Fruit fly (Drosophila melanogaster) whole organism, pupa: ENCODE results near the gene CG18557.

Experiments
- CG10348 ChIP-seq: fragments of 200-800 bp; sonication (Bioruptor generic); IDR thresholded peaks from 2 replicates; pipeline ENCODE4 v1.3.6; 2022; ENCODE audit warnings: missing biosample characterization, missing genetic modification characterization
- CG12605 ChIP-seq: fragments of 200-800 bp; sonication (Bioruptor generic); IDR thresholded peaks from 2 replicates; pipeline ENCODE4 v1.3.6; 2022; ENCODE audit warnings: missing biosample characterization, missing genetic modification characterization
- CG13204 ChIP-seq: fragments of 200-800 bp; sonication (Bioruptor generic); optimal IDR thresholded peaks from 2 replicates; lab custom pipeline; 2018; ENCODE audit warnings: missing biosample characterization, mild to moderate bottlenecking, missing genetic modification characterization, moderate library complexity
- CG14655 ChIP-seq: fragments of 200-800 bp; sonication (Bioruptor generic); optimal IDR thresholded peaks from 3 replicates; lab custom pipeline; 2017; ENCODE audit warnings: mild to moderate bottlenecking, missing biosample characterization, missing genetic modification reagents, missing genetic modification characterization
- CG15710 ChIP-seq: fragments of 200-800 bp; sonication (Bioruptor generic); optimal IDR thresholded peaks from 2 replicates; lab custom pipeline; 2018; ENCODE audit warnings: missing biosample characterization, mild to moderate bottlenecking, missing genetic modification characterization, moderate library complexity
- CG17806 ChIP-seq: fragments of 200-800 bp; sonication (Bioruptor generic); optimal IDR thresholded peaks from 2 replicates; lab custom pipeline; 2018; ENCODE audit warnings: missing biosample characterization, mild to moderate bottlenecking, missing genetic modification characterization, moderate library complexity
- CG32121 ChIP-seq: fragments of 200-800 bp; sonication (Bioruptor generic); IDR thresholded peaks from 2 replicates; pipeline ENCODE4 v1.3.6; 2022; ENCODE audit warnings: missing biosample characterization, missing genetic modification characterization
- CG34367 ChIP-seq: fragments of 200-800 bp; sonication (Bioruptor generic); optimal IDR thresholded peaks from 2 replicates; lab custom pipeline; 2018; ENCODE audit warnings: missing biosample characterization, mild to moderate bottlenecking, missing genetic modification characterization
- CG4496 ChIP-seq: fragments of 200-800 bp; sonication (Bioruptor generic); IDR thresholded peaks from 3 replicates; pipeline ENCODE4 v1.3.6; 2022; ENCODE audit warnings: missing biosample characterization, missing genetic modification characterization
- CG8159 ChIP-seq: fragments of 200-800 bp; sonication (Bioruptor generic); optimal IDR thresholded peaks from 3 replicates; lab custom pipeline; 2018; ENCODE audit warnings: missing biosample characterization, mild to moderate bottlenecking, missing genetic modification characterization, moderate library complexity
- CG8301 ChIP-seq: fragments of 200-800 bp; sonication (Bioruptor generic); optimal IDR thresholded peaks from 2 replicates; lab custom pipeline; 2018; ENCODE audit warnings: missing biosample characterization, mild to moderate bottlenecking, missing genetic modification characterization
- CG9948 ChIP-seq: fragments of 200-800 bp; sonication (Bioruptor generic); optimal IDR thresholded peaks from 2 replicates; lab custom pipeline; 2018; ENCODE audit warnings: missing biosample characterization, mild to moderate bottlenecking, missing genetic modification characterization, moderate library complexity
- D1 ChIP-seq: fragments of 200-800 bp; sonication (Bioruptor generic); optimal IDR thresholded peaks from 2 replicates; lab custom pipeline; 2018; ENCODE audit warnings: missing biosample characterization, mild to moderate bottlenecking, missing genetic modification characterization, moderate library complexity
- EcR ChIP-seq: fragments of 200-800 bp; sonication (Bioruptor generic); optimal IDR thresholded peaks from 3 replicates; lab custom pipeline; 2019; ENCODE audit warnings: missing biosample characterization, missing genetic modification characterization, mild to moderate bottlenecking, moderate library complexity, missing genetic modification reagents
- Ets98B ChIP-seq: fragments of 200-800 bp; sonication (Bioruptor generic); IDR thresholded peaks from 2 replicates; pipeline ENCODE4 v1.3.6; 2022; ENCODE audit warnings: missing biosample characterization, missing genetic modification characterization
- Pif1A ChIP-seq: fragments of 200-800 bp; sonication (Bioruptor generic); optimal IDR thresholded peaks from 3 replicates; lab custom pipeline; 2016; ENCODE audit warnings: missing biosample characterization, missing genetic modification characterization
- Pif1B ChIP-seq: fragments of 200-800 bp; sonication (Bioruptor generic); optimal IDR thresholded peaks from 3 replicates; lab custom pipeline; 2016; ENCODE audit warnings: missing biosample characterization, missing genetic modification characterization
- Snoo ChIP-seq: fragments of 200-800 bp; sonication (Bioruptor generic); optimal IDR thresholded peaks from 3 replicates; lab custom pipeline; 2017; ENCODE audit warnings: missing biosample characterization, mild to moderate bottlenecking, missing genetic modification characterization, inconsistent platforms
- fd96Ca ChIP-seq: fragments of 200-800 bp; sonication (Bioruptor generic); IDR thresholded peaks from 3 replicates; pipeline ENCODE4 v1.3.6; 2022; ENCODE audit warnings: missing biosample characterization, missing genetic modification characterization
- gl ChIP-seq: fragments of 200-800 bp; sonication (Bioruptor generic); optimal IDR thresholded peaks from 2 replicates; lab custom pipeline; 2018; ENCODE audit warnings: missing biosample characterization, mild to moderate bottlenecking, missing genetic modification characterization
- rn ChIP-seq: fragments of 200-800 bp; sonication (Bioruptor generic); IDR thresholded peaks from 2 replicates; pipeline ENCODE4 v1.3.6; 2022; ENCODE audit warnings: missing biosample characterization, missing genetic modification characterization

CG18557 gene

DNA sequence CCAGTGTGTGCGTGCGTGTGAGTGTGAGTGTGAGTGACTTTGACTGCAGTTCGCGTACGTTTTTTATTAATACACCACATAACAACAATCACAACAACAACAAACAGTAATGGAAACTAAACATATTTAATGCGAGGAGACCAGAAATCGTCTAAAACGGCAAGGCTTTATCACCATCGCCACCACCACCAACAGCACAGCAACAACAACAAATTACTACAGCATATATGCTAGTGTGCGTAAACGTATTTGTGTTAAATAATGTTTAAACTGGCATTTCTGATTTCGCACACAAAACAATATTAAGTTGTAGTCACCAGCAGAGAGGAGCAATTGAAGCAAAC is 40.7 kb upstream of the CG18557 start:
- TF ChIP-seq gl (tag; lab: Kevin White, UChicago) = no peak
- TF ChIP-seq CG12605 (GFP tag; lab: Robert Waterston, UW) = no peak
- TF ChIP-seq Snoo = no peak
- no peak for TF ChIP-seq CG13204 (GFP tag; lab: Kevin White, UChicago)
- TF ChIP-seq fd96Ca = no peak
- TF ChIP-seq Pif1B (GFP tag; lab: Kevin White, UChicago) = no peak
- no peak for TF ChIP-seq D1 (tag; lab: Kevin White, UChicago)
- no peak for TF ChIP-seq CG4496 (GFP tag; lab: Robert Waterston, UW)
- no peak for TF ChIP-seq CG8301 (tag; lab: Kevin White, UChicago)
- TF ChIP-seq, all 21 proteins: peak for 0

DNA sequence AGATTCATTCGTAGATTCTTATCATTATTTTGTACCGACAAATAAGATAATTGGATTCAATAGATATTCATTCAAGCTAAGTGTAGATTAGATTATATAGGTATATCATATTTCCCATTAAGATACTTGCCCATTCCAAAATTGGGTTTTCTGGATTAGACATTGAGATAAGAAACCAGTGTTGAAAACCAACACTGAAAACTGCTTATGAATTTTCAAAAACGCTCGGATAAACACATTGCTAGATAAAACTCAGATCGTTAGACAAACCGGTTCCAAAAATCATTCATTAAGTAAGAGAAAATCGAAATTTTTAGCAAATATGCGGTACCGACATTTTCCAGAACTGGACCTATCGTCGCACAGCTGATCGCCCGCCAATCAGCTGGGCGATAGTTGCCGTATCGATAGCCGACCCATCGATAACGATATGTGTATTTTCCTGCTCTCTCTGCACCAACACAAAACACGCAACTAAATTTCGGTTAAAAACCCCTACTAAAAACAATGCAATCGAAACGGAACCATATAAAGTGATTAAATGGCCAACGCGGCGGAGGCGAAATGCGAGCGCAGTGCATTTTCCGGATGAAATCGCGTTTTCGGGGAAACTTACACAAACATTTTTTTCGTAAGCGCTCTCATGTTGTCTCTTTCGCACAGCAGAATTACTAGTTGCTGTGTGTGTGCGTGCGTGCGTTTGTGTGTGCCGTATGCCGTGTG is 40.1 kb upstream of the CG18557 start, which contains the start of the genes NTPase and lilli:
Gene NTPase (minus strand): TSS at position 348 of the 723 bp plus-strand sequence.
Gene lilli (plus strand): TSS at position 427 of the 723 bp plus-strand sequence.
- TF ChIP-seq EcR = peak; percentile 17
- TF ChIP-seq CG13204 (GFP tag; lab: Kevin White, UChicago) = no peak
- no peak for TF ChIP-seq CG34367
- no peak for TF ChIP-seq CG10348
- no peak for TF ChIP-seq gl (tag; lab: Kevin White, UChicago)
- TF ChIP-seq Ets98B (GFP tag; lab: Robert Waterston, UW) = peak; percentile 25; the same call in 1 of the 2 replicates
- TF ChIP-seq CG15710 (tag; lab: Kevin White, UChicago) = no peak
- peak; percentile 7; the same call in 1 of the 2 replicates for TF ChIP-seq CG12605 (GFP tag; lab: Robert Waterston, UW)
- TF ChIP-seq CG8301 (tag; lab: Kevin White, UChicago) = no peak
- TF ChIP-seq D1 (tag; lab: Kevin White, UChicago) = no peak
- no peak for TF ChIP-seq CG9948 (tag; lab: Kevin White, UChicago)
- TF ChIP-seq CG4496 (GFP tag; lab: Robert Waterston, UW) = peak; percentile 73; the same call in 2 of the 3 replicates
- TF ChIP-seq Snoo = no peak
- TF ChIP-seq Pif1A (GFP tag; lab: Kevin White, UChicago) = peak; percentile 53
- peak; percentile 38 for TF ChIP-seq CG14655
- TF ChIP-seq rn = no peak
- no peak for TF ChIP-seq CG17806
- TF ChIP-seq CG32121 = no peak
- peak; percentile 5 for TF ChIP-seq CG8159 (tag; lab: Kevin White, UChicago)
- TF ChIP-seq Pif1B (GFP tag; lab: Kevin White, UChicago) = peak; percentile 28
- TF ChIP-seq fd96Ca = peak; percentile 75; the same call in 2 of the 3 replicates

DNA sequence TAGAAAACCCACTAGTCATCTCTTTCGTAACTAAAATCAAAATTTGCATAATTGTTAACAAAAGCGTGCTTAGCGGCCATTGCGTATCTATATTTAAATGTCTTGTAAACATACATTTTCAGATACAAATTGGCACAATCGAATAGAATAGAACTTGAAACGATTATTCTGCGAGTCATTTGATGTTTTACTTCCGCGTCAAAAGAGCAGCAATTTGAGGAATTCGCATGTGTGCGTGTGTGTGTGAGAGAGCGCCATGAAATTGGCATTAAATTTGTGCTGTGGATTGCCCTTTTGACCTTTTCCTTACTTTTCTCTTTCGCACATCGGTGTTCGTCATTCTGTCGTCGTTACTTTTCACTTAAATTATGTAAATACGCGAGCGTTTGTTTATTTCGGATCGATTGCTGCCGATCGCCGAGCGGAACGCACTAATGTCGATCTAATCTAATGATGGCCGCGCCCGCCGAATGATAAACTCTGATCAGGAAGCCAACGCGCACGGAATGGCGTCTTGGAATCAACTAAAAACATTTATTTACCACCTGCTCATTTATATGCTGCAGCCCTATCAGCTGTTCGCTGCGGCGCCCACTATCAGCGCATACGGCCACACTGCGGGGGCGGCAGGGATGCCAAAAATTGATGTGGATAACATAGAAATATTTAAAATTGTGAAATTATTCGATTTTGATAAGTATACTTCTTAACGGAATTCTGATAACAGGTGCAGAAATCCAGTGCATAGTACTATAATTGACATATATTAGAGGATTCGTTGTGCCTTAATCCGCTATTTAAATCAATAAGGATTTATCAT is 39.4 kb upstream of the CG18557 start:
- peak; percentile 26 for TF ChIP-seq CG15710 (tag; lab: Kevin White, UChicago)
- TF ChIP-seq EcR = no peak
- TF ChIP-seq Pif1B (GFP tag; lab: Kevin White, UChicago) = no peak
- TF ChIP-seq Snoo = no peak
- no peak for TF ChIP-seq CG9948 (tag; lab: Kevin White, UChicago)
- peak; percentile 3 for TF ChIP-seq gl (tag; lab: Kevin White, UChicago)
- peak; percentile 36; the same call in 1 of the 2 replicates for TF ChIP-seq CG12605 (GFP tag; lab: Robert Waterston, UW)
- no peak for TF ChIP-seq CG34367
- no peak for TF ChIP-seq CG14655
- no peak for TF ChIP-seq CG8301 (tag; lab: Kevin White, UChicago)
- peak; percentile 53 for TF ChIP-seq CG4496 (GFP tag; lab: Robert Waterston, UW)
- no peak for TF ChIP-seq CG13204 (GFP tag; lab: Kevin White, UChicago)
- no peak for TF ChIP-seq CG10348
- TF ChIP-seq rn = 0 out of 2 replicates have a peak, but pooled peaks have one; percentile 33
- TF ChIP-seq D1 (tag; lab: Kevin White, UChicago) = no peak
- TF ChIP-seq Pif1A (GFP tag; lab: Kevin White, UChicago) = no peak
- peak; percentile 36 for TF ChIP-seq CG32121
- no peak for TF ChIP-seq CG17806
- no peak for TF ChIP-seq fd96Ca
- TF ChIP-seq CG8159 (tag; lab: Kevin White, UChicago) = peak; percentile 10
- TF ChIP-seq Ets98B (GFP tag; lab: Robert Waterston, UW) = peak; percentile 32

DNA sequence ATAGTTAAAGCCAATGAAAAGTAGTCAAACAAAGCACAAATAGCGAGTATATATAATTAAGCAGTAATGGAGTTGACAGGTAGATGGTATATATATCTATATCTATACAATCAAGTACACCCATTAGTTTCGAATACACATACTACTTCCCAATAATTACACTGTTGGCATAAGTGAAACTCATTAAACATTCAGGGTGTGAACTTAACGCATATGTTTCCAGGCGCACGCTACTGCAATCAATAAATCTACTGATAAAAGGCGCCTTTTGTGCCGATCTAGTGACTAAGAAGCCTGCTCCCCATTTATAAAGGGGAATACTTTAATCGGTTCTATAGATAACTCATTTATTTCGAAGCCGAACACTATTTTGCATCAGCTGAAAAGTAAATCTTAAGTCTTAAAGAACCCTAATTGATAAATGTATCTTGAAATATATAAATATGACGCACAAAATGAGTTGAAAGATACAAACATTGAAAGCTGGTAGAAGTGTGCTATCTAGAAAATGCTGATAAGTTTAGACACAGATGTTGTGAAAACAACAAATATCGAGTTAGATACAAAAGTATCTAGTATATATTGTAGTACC is 38.3 kb upstream of the CG18557 start:
- TF ChIP-seq CG34367 (no peak), CG8159 (tag; lab: Kevin White, UChicago) (no peak), CG10348 (no peak), CG32121 (no peak), gl (tag; lab: Kevin White, UChicago) (no peak), D1 (tag; lab: Kevin White, UChicago) (no peak), CG14655 (no peak), fd96Ca (no peak), CG8301 (tag; lab: Kevin White, UChicago) (no peak), CG17806 (no peak), Snoo (no peak), EcR (no peak), Pif1B (GFP tag; lab: Kevin White, UChicago) (no peak)
- TF ChIP-seq, all 21 proteins: peak for 0
